Fruit fly (Drosophila melanogaster) whole organism, adult: Measurements from ENCODE around the gene tal-AA.

Experiments
- CG11617 ChIP-seq: fragments of 200-800 bp; sonication (Bioruptor generic); optimal IDR thresholded peaks from 2 replicates; lab custom pipeline; 2017; ENCODE audit warnings: mild to moderate bottlenecking, missing biosample characterization, missing genetic modification reagents, missing genetic modification characterization
- CG14711 ChIP-seq: fragments of 200-800 bp; sonication (Bioruptor generic); optimal IDR thresholded peaks from 2 replicates; lab custom pipeline; 2018; ENCODE audit warnings: missing biosample characterization, mild to moderate bottlenecking, missing genetic modification characterization, moderate library complexity
- CG33017 ChIP-seq: fragments of 200-800 bp; sonication (Bioruptor generic); optimal IDR thresholded peaks from 2 replicates; lab custom pipeline; 2018; ENCODE audit warnings: missing biosample characterization, mild to moderate bottlenecking, missing genetic modification characterization, moderate library complexity
- CG7045 ChIP-seq: fragments of 200-800 bp; sonication (Bioruptor generic); optimal IDR thresholded peaks from 2 replicates; lab custom pipeline; 2017; ENCODE audit warnings: missing biosample characterization, mild to moderate bottlenecking, missing genetic modification characterization
- CG7101 ChIP-seq: fragments of 200-800 bp; sonication (Bioruptor generic); optimal IDR thresholded peaks from 2 replicates; lab custom pipeline; 2018; ENCODE audit warnings: missing biosample characterization, mild to moderate bottlenecking, missing genetic modification characterization, moderate library complexity
- Hr96 ChIP-seq: fragments of 200-800 bp; sonication (Bioruptor generic); optimal IDR thresholded peaks from 2 replicates; lab custom pipeline; 2016; ENCODE audit warnings: missing biosample characterization, missing genetic modification characterization
- cnc ChIP-seq, 2 experiments: fragments of >200 bp; optimal IDR thresholded peaks; 2 replicates each; lab custom pipeline; 2017
- kay ChIP-seq: fragments of 200-800 bp; sonication (Bioruptor generic); peaks from one replicate; lab custom pipeline; 2016; ENCODE audit warnings: missing biosample characterization, missing genetic modification characterization, borderline replicate concordance
- ovo ChIP-seq: fragments of 200-800 bp; sonication (Bioruptor generic); optimal IDR thresholded peaks from 2 replicates; lab custom pipeline; 2016; ENCODE audit warnings: missing biosample characterization, missing genetic modification characterization
- pad ChIP-seq: fragments of 200-800 bp; sonication (Bioruptor generic); optimal IDR thresholded peaks from 3 replicates; lab custom pipeline; 2017; ENCODE audit warnings: missing biosample characterization, missing genetic modification characterization, mild to moderate bottlenecking, moderate library complexity, missing genetic modification reagents

DNA sequence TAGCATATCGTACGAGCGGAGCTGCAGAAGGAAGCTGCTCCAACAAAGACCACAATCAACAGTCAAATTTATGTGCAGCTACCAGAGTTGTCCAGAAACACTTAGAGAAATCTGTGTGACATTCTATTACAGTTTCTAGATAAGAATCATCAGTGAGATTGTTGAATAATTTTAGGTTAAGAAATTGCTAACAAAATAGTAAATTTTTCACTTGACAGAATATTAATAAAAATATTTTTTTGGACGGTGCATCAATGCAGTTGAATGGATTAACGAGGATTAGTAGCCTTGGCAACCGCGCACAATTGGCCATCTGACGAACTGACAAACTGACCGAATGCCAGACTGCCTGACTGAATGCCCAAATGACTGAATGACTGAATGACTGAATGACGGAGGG is 34.4 kb downstream of the tal-AA start:
- TF ChIP-seq CG33017 (tag; lab: Kevin White, UChicago) = no peak
- TF ChIP-seq cnc (optimal IDR thresholded peaks at IDR 0.05; lab: Kevin White, UChicago) = no peak
- TF ChIP-seq kay (GFP tag; lab: Kevin White, UChicago) = no peak
- no peak for TF ChIP-seq ovo (GFP tag; lab: Kevin White, UChicago)
- no peak for TF ChIP-seq CG7045 (GFP tag; lab: Kevin White, UChicago)
- TF ChIP-seq Hr96 (GFP tag; lab: Kevin White, UChicago) = no peak
- TF ChIP-seq CG11617 = no peak
- TF ChIP-seq CG14711 (tag; lab: Kevin White, UChicago) = no peak
- TF ChIP-seq CG7101 (tag; lab: Kevin White, UChicago) = no peak
- no peak for TF ChIP-seq pad
